Worm (Caenorhabditis elegans) whole organism, early embryonic: Measurements from ENCODE around the gene W09D6.1.
A peak's percentile ranks its signal among the peaks of the same experiment; 100 is the strongest.

Experiments used
- B0310.2 ChIP-seq: sonication (generic microtip); optimal IDR thresholded peaks from 2 replicates; lab custom pipeline; 2016; ENCODE audit warnings: mild to moderate bottlenecking, missing genetic modification characterization, missing compliant biosample characterization
- F13C5.2 ChIP-seq: sonication (generic microtip); optimal IDR thresholded peaks from 2 replicates; lab custom pipeline; 2017; ENCODE audit warnings: mild to moderate bottlenecking, missing genetic modification characterization, inconsistent platforms, missing compliant biosample characterization
- aly-1 ChIP-seq: sonication (generic microtip); optimal IDR thresholded peaks from 2 replicates; lab custom pipeline; 2016; ENCODE audit warnings: missing genetic modification characterization, missing compliant biosample characterization
- ama-1 ChIP-seq: fragments of 150-350 bp; optimal IDR thresholded peaks from 2 replicates; lab custom pipeline; 2014
- ceh-13 ChIP-seq: fragments of 200-800 bp; sonication (Bioruptor generic); optimal IDR thresholded peaks from 2 replicates; lab custom pipeline; 2018; ENCODE audit warnings: mild to moderate bottlenecking, missing genetic modification characterization, missing compliant biosample characterization
- ceh-36 ChIP-seq: sonication (generic microtip); optimal IDR thresholded peaks from 2 replicates; lab custom pipeline; 2016; ENCODE audit warnings: missing genetic modification characterization, inconsistent platforms, missing compliant biosample characterization
- ets-7 ChIP-seq: sonication (generic microtip); optimal IDR thresholded peaks from 2 replicates; lab custom pipeline; 2016; ENCODE audit warnings: missing genotype, missing genetic modification characterization, missing compliant biosample characterization
- flt-1 ChIP-seq: fragments of 200-800 bp; sonication (Bioruptor generic); IDR thresholded peaks from 2 replicates; pipeline ENCODE4 v1.3.6; 2022; ENCODE audit warnings: missing genetic modification characterization, missing compliant biosample characterization
- hmbx-1 ChIP-seq: sonication (generic microtip); optimal IDR thresholded peaks from 2 replicates; lab custom pipeline; 2016; ENCODE audit warnings: mild to moderate bottlenecking, missing genetic modification characterization, missing compliant biosample characterization
- hmg-4 ChIP-seq: fragments of 200-800 bp; sonication (Bioruptor generic); optimal IDR thresholded peaks from 2 replicates; lab custom pipeline; 2018; ENCODE audit warnings: mild to moderate bottlenecking, missing genetic modification characterization, missing compliant biosample characterization
- hnd-1 ChIP-seq: sonication (generic microtip); optimal IDR thresholded peaks from 2 replicates; lab custom pipeline; 2016; ENCODE audit warnings: missing genetic modification characterization, missing compliant biosample characterization
- pes-1 ChIP-seq: fragments of 200-800 bp; sonication (Bioruptor generic); IDR thresholded peaks from 2 replicates; pipeline ENCODE4 v1.3.6; 2022; ENCODE audit warnings: missing genetic modification reagents, missing genetic modification characterization, missing compliant biosample characterization
- scrt-1 ChIP-seq: fragments of 200-800 bp; sonication (Bioruptor generic); IDR thresholded peaks from 2 replicates; pipeline ENCODE4 v1.3.6; 2022; ENCODE audit warnings: missing genetic modification characterization, missing compliant biosample characterization
- sea-1 ChIP-seq: fragments of 200-800 bp; sonication (Bioruptor generic); conservative IDR thresholded peaks from 2 replicates; pipeline ENCODE4 v1.3.6; 2022; ENCODE audit warnings: missing genetic modification characterization, missing compliant biosample characterization
- tbx-11 ChIP-seq: fragments of 200-800 bp; sonication (Bioruptor generic); IDR thresholded peaks from 2 replicates; pipeline ENCODE4 v1.3.6; 2022; ENCODE audit warnings: missing genetic modification characterization, missing compliant biosample characterization
- tbx-37 ChIP-seq: fragments of 200-800 bp; sonication (Bioruptor generic); conservative IDR thresholded peaks from 2 replicates; pipeline ENCODE4 v1.3.6; 2022; ENCODE audit warnings: missing genetic modification reagents, missing genetic modification characterization, missing compliant biosample characterization
- tra-4 ChIP-seq: sonication (generic microtip); optimal IDR thresholded peaks from 2 replicates; lab custom pipeline; 2017; ENCODE audit warnings: missing genetic modification characterization, missing compliant biosample characterization

The W09D6.1 gene

ce11 chrIII:11076743-11077142, 8.1 kb downstream of the W09D6.1 start:
- TF ChIP-seq tbx-37 (GFP tag; lab: Robert Waterston, UW) (no peak), tbx-11 (no peak), flt-1 (no peak), hnd-1 (no peak), tra-4 (tag; lab: Kevin White, UChicago) (no peak), ets-7 (tag; lab: Kevin White, UChicago) (no peak)

- TF ChIP-seq flt-1: no peak
- TF ChIP-seq B0310.2 (tag; lab: Kevin White, UChicago): no peak
- no peak for TF ChIP-seq F13C5.2 (tag; lab: Kevin White, UChicago)
- TF ChIP-seq hmg-4: no peak
Observed at ce11 chrIII:11077404-11077803, 8.8 kb downstream of the W09D6.1 start, which contains the start of gene str-246. str-246 (plus strand) TSS chrIII:11077704.

ce11 chrIII:11079445-11079844, 10.8 kb downstream of the W09D6.1 start, which contains the start of gene W09D6.4:
W09D6.4 (plus strand) TSS chrIII:11079745.
- no peak for TF ChIP-seq pes-1
- no peak for TF ChIP-seq tbx-11
- TF ChIP-seq F13C5.2 (tag; lab: Kevin White, UChicago): no peak
- TF ChIP-seq scrt-1: no peak
- TF ChIP-seq ama-1: no peak
- no peak for TF ChIP-seq hnd-1
- TF ChIP-seq tbx-37 (GFP tag; lab: Robert Waterston, UW): no peak
- no peak for TF ChIP-seq hmg-4
- no peak for TF ChIP-seq hmbx-1 (tag; lab: Kevin White, UChicago)
- TF ChIP-seq sea-1 (GFP tag; lab: Robert Waterston, UW): no peak
- TF ChIP-seq tra-4 (tag; lab: Kevin White, UChicago): no peak
- no peak for TF ChIP-seq B0310.2 (tag; lab: Kevin White, UChicago)
- no peak for TF ChIP-seq flt-1
- no peak for TF ChIP-seq ceh-13
- no peak for TF ChIP-seq ets-7 (tag; lab: Kevin White, UChicago)

- TF ChIP-seq aly-1: no peak
- TF ChIP-seq scrt-1: no peak
- TF ChIP-seq hmbx-1 (tag; lab: Kevin White, UChicago): no peak
- TF ChIP-seq hmg-4: no peak
- no peak for TF ChIP-seq flt-1
- TF ChIP-seq tbx-11: no peak
- TF ChIP-seq hnd-1: no peak
- no peak for TF ChIP-seq ceh-13
- no peak for TF ChIP-seq B0310.2 (tag; lab: Kevin White, UChicago)
- no peak for TF ChIP-seq tbx-37 (GFP tag; lab: Robert Waterston, UW)
Observed at ce11 chrIII:11082604-11083003, 14.0 kb downstream of the W09D6.1 start.

ce11 chrIII:11083993-11084392, 15.3 kb downstream of the W09D6.1 start:
- TF ChIP-seq ama-1: no peak
- no peak for TF ChIP-seq hmg-4
- TF ChIP-seq tbx-37 (GFP tag; lab: Robert Waterston, UW): no peak
- no peak for TF ChIP-seq ceh-13
- no peak for TF ChIP-seq aly-1
- no peak for TF ChIP-seq pes-1
- TF ChIP-seq ets-7 (tag; lab: Kevin White, UChicago): no peak
- TF ChIP-seq hmbx-1 (tag; lab: Kevin White, UChicago): no peak
- no peak for TF ChIP-seq ceh-36 (tag; lab: Kevin White, UChicago)
- TF ChIP-seq scrt-1: no peak
- no peak for TF ChIP-seq B0310.2 (tag; lab: Kevin White, UChicago)
- no peak for TF ChIP-seq tbx-11
- no peak for TF ChIP-seq sea-1 (GFP tag; lab: Robert Waterston, UW)
- no peak for TF ChIP-seq F13C5.2 (tag; lab: Kevin White, UChicago)
- no peak for TF ChIP-seq flt-1
- TF ChIP-seq hnd-1: no peak
- TF ChIP-seq tra-4 (tag; lab: Kevin White, UChicago): no peak

- no peak for TF ChIP-seq pes-1
- TF ChIP-seq aly-1: no peak
- no peak for TF ChIP-seq hnd-1
- TF ChIP-seq scrt-1: no peak
Observed at ce11 chrIII:11087442-11087841, 18.8 kb downstream of the W09D6.1 start.

ce11 chrIII:11088187-11088586, 19.5 kb downstream of the W09D6.1 start, which contains the start of gene W09D6.5:
W09D6.5 (plus strand) TSS chrIII:11088487.
- no peak for TF ChIP-seq B0310.2 (tag; lab: Kevin White, UChicago)
- TF ChIP-seq scrt-1: no peak
- no peak for TF ChIP-seq ceh-36 (tag; lab: Kevin White, UChicago)
- TF ChIP-seq hnd-1: no peak
- TF ChIP-seq ceh-13: no peak
- TF ChIP-seq tra-4 (tag; lab: Kevin White, UChicago): no peak
- TF ChIP-seq aly-1: no peak
- TF ChIP-seq ets-7 (tag; lab: Kevin White, UChicago): no peak
- TF ChIP-seq flt-1: no peak
- no peak for TF ChIP-seq pes-1
- no peak for TF ChIP-seq ama-1
- no peak for TF ChIP-seq tbx-11
- no peak for TF ChIP-seq hmg-4
- no peak for TF ChIP-seq tbx-37 (GFP tag; lab: Robert Waterston, UW)

- TF ChIP-seq ama-1: peak; percentile 84
- no peak for TF ChIP-seq aly-1
- TF ChIP-seq pes-1: 0 out of 2 replicates have a peak, but pooled peaks have one; percentile 38
- TF ChIP-seq ceh-13: no peak
- no peak for TF ChIP-seq scrt-1
- no peak for TF ChIP-seq hmbx-1 (tag; lab: Kevin White, UChicago)
- peak; percentile 33 for TF ChIP-seq F13C5.2 (tag; lab: Kevin White, UChicago)
Observed at ce11 chrIII:11090112-11090648, 21.5 kb downstream of the W09D6.1 start.

ce11 chrIII:11090870-11091386, 22.3 kb downstream of the W09D6.1 start:
- TF ChIP-seq ama-1 (peak; percentile 46), scrt-1 (no peak)
